Worm (Caenorhabditis elegans): ENCODE data around the gene trxr-1.

trxr-1 gene

DNA sequence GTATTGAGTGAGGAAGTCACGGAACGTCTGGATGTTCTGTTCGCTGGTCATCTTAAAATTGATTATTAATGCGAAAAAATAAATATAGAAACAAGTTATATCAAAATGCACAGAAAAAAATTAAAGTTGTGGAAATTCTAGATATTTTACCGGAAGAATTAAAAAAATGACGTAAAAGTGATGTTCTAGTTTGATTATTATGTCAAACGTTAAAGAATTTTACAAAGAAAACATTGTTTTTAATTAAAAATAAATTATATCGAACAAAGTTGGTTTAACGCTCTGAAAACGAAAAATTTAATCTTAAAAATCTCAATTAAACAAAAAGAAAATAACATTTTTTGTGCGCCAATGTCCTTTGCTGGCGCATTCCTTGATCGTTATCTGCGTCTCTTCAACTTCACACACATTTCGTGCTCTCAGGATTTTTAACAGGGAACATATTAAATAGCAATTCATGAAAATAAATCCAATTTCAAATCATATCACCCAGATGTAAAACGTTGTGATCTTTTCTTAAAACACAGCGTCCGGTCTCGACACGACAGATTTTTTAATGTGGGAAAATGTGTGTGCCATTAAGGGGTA lies 32.9 kb downstream of the trxr-1 start, which contains the start of gene tin-9.1:
tin-9.1 (minus strand) TSS at position 51 of the 588 bp plus-strand sequence.
- TF ChIP-seq pha-4 (tag; optimal IDR thresholded peaks at IDR 0.05) (peak; percentile 26), mep-1 (tag; optimal IDR thresholded peaks at IDR 0.05) (peak; percentile 45), flh-1 (GFP tag; optimal IDR thresholded peaks at IDR 0.05) (no peak), lin-13 (tag; optimal IDR thresholded peaks at IDR 0.05) (peak; percentile 19), ces-1 (GFP tag; optimal IDR thresholded peaks at IDR 0.05) (peak; percentile 62), elt-3 (tag; optimal IDR thresholded peaks at IDR 0.05) (no peak), lsy-2 (tag; optimal IDR thresholded peaks at IDR 0.05) (peak; percentile 69)

- no peak for TF ChIP-seq mab-5 (tag; optimal IDR thresholded peaks at IDR 0.05)
- TF ChIP-seq lin-13 (tag; optimal IDR thresholded peaks at IDR 0.05), result no peak
These were observed 33.7 kb downstream of the trxr-1 start for ce11 chrIV:7045362-7045936.

- no peak for TF ChIP-seq drap-1 (GFP tag; optimal IDR thresholded peaks at IDR 0.05)
- TF ChIP-seq M03D4.4 (tag; optimal IDR thresholded peaks at IDR 0.05), result no peak
- TF ChIP-seq ces-1 (GFP tag; optimal IDR thresholded peaks at IDR 0.05), result no peak
These were observed 35.0 kb downstream of the trxr-1 start for ce11 chrIV:7046641-7047361.

DNA sequence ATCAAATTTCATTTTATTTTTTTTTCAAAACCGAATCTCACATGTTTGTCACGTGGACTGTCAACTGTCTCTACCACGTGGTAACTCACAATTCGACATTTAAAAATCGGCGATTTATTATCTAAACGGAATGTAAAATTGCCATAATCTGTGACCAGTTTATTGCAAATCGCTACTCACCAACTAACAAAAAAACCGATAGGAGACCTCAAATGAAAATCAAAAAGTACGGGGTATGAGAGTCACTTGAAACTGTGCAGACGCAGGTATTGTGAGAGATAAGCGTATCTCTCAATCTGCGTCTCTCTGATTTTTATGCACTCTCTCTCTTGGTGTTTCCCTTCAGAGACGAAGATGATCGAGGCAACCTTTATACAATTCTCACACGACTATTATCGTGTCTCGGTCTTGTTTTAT lies 36.0 kb downstream of the trxr-1 start:
- TF ChIP-seq mls-2 (tag; optimal IDR thresholded peaks at IDR 0.05) (no peak), lin-32 (GFP tag; optimal IDR thresholded peaks at IDR 0.05) (no peak), snpc-4 (tag; optimal IDR thresholded peaks at IDR 0.05) (no peak), unc-62 (GFP tag; optimal IDR thresholded peaks at IDR 0.05) (peak; percentile 16), ceh-43 (GFP tag; optimal IDR thresholded peaks at IDR 0.05) (no peak), lin-13 (tag; optimal IDR thresholded peaks at IDR 0.05) (no peak), unc-120 (tag; optimal IDR thresholded peaks at IDR 0.05; ENCODE audit: poor library complexity, severe bottlenecking) (peak; percentile 1), blmp-1 (tag; optimal IDR thresholded peaks at IDR 0.05) (no peak), zip-8 (tag; optimal IDR thresholded peaks at IDR 0.05) (no peak), elt-3 (tag; optimal IDR thresholded peaks at IDR 0.05) (peak; percentile 69), nhr-2 (tag; optimal IDR thresholded peaks at IDR 0.05) (no peak)

DNA sequence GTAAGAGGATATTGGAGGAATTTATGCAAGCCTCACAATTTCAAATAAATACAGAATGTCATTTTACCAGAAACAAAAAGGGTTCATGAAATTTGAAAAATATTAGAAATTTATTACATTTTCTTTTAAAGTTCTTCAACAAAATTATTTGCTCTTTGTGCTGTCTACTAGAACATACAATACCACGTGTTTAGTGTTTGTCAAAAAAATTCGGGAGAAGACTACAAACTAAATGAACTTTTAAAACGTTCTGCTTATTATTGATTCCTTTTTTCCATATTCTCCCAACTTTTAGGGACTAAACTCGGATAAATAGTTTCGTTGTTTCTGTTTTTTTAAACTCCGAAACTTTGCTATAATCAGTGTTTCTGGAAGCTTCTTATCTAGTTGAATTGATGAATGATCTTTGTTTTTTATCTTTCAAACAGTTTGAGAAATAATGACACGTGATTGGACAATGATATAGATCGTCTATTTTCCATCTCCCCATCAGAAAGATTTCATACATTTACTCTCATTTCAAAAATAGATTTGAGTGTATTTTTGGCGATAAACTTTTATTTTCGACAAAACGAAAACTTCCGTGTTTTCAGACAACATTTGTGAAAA lies 37.0 kb downstream of the trxr-1 start:
- TF ChIP-seq nhr-2 (tag; optimal IDR thresholded peaks at IDR 0.05) (no peak), zip-8 (tag; optimal IDR thresholded peaks at IDR 0.05) (no peak), ceh-43 (GFP tag; optimal IDR thresholded peaks at IDR 0.05) (no peak)

DNA sequence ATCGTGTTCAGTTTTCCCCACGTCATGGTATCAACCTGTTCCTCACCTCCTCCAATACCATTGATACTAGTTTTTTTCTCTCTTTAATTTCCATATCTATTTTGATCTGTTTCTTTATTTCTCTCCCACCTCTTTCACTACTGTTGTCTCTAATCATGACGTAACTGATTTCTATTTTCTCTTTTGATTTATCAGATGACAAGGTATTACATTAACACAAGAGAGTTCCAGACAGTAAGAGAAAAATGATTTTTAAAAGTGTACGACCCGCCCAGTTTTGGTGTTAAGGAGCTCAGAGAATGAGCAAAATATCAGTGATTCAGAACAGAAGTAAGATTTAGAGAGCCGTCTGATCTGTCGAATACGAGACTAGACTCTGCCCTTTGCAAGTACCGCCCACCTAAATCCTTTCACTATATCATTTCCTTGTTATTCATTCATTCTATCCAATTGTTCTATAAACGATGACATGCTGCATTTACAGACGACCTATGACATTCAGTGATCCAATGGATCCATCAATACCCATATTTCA lies 38.0 kb downstream of the trxr-1 start, which contains the start of gene nhr-105:
nhr-105 (plus strand) TSS at position 485 of the 535 bp plus-strand sequence.
- TF ChIP-seq zip-8 (tag; optimal IDR thresholded peaks at IDR 0.05) (peak; percentile 18), ceh-43 (GFP tag; optimal IDR thresholded peaks at IDR 0.05) (no peak), mep-1 (tag; optimal IDR thresholded peaks at IDR 0.05) (no peak), elt-1 (tag; optimal IDR thresholded peaks at IDR 0.05; ENCODE audit: borderline replicate concordance, insufficient read depth) (no peak)

DNA sequence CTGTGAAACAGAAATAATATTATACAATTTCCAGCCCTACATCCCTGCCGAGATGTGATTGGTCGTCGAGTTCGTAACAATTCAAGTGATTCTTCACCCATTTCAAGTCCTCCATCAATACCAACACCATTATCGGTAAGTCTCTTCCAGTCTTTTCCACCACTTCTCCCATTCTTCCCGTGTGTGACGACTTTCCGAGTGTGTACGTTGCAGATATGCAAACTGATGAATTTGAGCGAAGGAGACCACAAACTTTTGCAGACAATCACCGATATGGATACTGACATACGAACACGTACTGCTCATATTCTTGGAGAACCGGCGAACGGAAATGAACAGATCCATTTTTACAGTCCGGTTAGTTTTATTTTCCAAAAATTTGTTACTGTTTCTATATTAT lies 39.8 kb downstream of the trxr-1 start:
- no peak for TF ChIP-seq nhr-12 (tag; optimal IDR thresholded peaks at IDR 0.05)
- no peak for TF ChIP-seq snpc-4 (tag; optimal IDR thresholded peaks at IDR 0.05)
- TF ChIP-seq lsy-2 (tag; optimal IDR thresholded peaks at IDR 0.05), result no peak
- no peak for TF ChIP-seq nhr-237 (tag; optimal IDR thresholded peaks at IDR 0.05)
- TF ChIP-seq drap-1 (GFP tag; optimal IDR thresholded peaks at IDR 0.05), result no peak
- no peak for TF ChIP-seq sptf-1 (tag; optimal IDR thresholded peaks at IDR 0.05)
- TF ChIP-seq blmp-1 (tag; optimal IDR thresholded peaks at IDR 0.05), result no peak
- TF ChIP-seq ceh-83 (GFP tag; optimal IDR thresholded peaks at IDR 0.05), result no peak
- no peak for TF ChIP-seq hlh-1 (tag; optimal IDR thresholded peaks at IDR 0.05)

Data from whole organism, mixed stage, embryonic.